Worm (Caenorhabditis elegans) whole organism, dauer: ENCODE results near the gene mlc-5.

Source experiments
- unc-62 ChIP-seq: sonication (generic microtip); optimal IDR thresholded peaks from 2 replicates; lab custom pipeline; 2017; ENCODE audit warnings: missing biosample characterization, missing genetic modification reagents, missing genetic modification characterization

mlc-5 gene

DNA sequence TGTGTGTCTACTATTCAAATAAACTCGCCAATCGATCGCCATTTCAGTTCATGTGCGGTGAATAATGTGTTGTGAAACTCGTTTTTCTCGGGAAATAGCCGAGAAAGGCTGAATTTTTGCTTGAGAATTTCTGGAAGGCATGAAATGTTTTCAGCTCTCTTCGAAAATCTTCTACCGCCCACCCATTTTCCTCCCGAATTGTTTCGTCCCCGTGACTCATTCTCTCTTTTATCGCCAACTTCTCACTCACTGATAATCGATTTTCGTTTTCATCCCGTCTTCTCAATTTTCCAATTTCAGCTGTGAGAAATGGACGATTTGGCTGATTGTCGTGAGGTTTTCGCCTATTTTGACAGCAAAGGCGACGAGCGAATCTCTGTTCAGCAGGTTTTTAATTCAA lies at the start of gene mlc-5:
Gene mlc-5 (plus strand): TSS at position 301 of the 400 bp plus-strand sequence.
- no peak for TF ChIP-seq unc-62 (GFP tag; lab: Kevin White, UChicago)

DNA sequence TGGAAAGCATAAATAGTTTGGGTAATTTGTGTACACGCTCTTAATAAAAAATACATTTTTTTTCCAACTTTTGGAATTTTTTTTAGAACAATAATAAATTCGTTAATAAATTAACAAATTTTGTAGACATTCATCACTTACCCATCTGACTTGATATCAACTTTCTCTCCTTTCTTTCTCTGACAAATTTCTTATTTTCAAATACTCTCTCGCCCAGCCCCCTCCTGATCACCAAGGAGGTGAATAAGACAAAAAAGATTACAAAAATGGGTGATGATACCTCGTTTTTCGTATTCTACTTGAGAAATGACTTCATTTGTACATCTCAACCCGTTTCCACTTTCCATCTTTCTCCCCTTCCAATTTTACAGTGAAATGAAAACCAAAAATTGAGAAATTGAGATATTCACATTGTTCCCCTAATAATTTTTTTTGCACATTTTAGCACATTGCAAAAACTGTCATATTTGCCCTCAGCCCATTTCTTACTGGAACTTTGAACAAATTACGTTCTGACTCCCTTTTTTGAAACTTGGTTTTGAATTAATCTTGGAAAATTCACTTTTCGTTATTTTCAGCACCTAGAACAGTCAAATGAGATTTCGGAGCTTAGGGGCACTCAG lies 47.4 kb upstream of the mlc-5 start, which contains the start of gene osm-7:
Gene osm-7 (plus strand): TSS at position 573 of the 623 bp plus-strand sequence.
- no peak for TF ChIP-seq unc-62 (GFP tag; lab: Kevin White, UChicago)

DNA sequence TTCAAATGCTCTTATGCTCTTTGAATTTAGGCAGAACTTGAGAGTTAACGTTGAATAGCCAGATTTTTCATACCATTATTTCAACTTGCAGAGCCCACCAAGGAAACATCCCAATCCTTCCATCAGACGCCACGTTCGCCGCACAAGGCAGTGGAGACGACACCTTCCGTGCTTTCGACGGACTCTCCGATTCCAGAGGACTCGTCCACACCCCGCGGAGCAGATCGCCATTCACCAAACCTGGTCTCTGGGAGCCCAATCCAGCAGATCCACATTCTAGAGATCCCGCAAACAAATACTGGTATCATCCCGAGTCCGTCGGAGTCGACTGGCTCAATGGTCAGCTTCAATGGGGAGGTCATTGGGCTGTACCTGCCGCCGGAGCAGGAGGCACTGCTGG lies 43.0 kb upstream of the mlc-5 start:
- no peak for TF ChIP-seq unc-62 (GFP tag; lab: Kevin White, UChicago)

- no peak for TF ChIP-seq unc-62 (GFP tag; lab: Kevin White, UChicago)
Measured at ce11 chrIII:13580538-13580937, 42.6 kb upstream of the mlc-5 start, which contains the start of gene T05D4.5. Gene T05D4.5, plus strand, starts transcription at chrIII:13580838.

- no peak for TF ChIP-seq unc-62 (GFP tag; lab: Kevin White, UChicago)
Measured at ce11 chrIII:13581727-13582126, 41.4 kb upstream of the mlc-5 start.

- TF ChIP-seq unc-62 (GFP tag; lab: Kevin White, UChicago): no peak
Measured at ce11 chrIII:13600254-13600653, 22.9 kb upstream of the mlc-5 start.

DNA sequence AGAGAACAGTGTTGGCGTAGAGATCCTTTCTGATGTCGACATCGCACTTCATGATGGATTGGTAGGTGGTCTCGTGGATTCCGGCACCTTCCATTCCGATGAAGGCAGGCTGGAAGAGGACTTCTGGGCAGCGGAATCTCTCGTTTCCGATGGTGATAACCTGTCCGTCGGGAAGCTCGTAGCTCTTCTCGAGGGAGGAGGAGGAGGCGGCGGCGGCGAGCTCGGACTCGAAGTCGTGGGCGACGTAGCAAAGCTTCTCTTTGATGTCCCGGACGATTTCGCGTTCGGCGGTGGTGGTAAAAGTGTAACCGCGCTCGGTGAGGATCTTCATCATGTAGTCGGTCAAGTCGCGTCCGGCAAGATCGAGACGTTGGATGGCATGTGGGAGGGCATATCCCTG lies 18.3 kb upstream of the mlc-5 start:
- TF ChIP-seq unc-62 (GFP tag; lab: Kevin White, UChicago): no peak

ce11 chrIII:13606016-13606530 lies 17.0 kb upstream of the mlc-5 start, which contains the start of gene act-5:
Gene act-5, minus strand, starts transcription at chrIII:13606066.
- no peak for TF ChIP-seq unc-62 (GFP tag; lab: Kevin White, UChicago)

- TF ChIP-seq unc-62 (GFP tag; lab: Kevin White, UChicago): no peak
Measured at ce11 chrIII:13606865-13607264, 16.2 kb upstream of the mlc-5 start.

ce11 chrIII:13607833-13608232 lies 15.3 kb upstream of the mlc-5 start, which contains the start of gene shpk-1:
Gene shpk-1, plus strand, starts transcription at chrIII:13608020.
- TF ChIP-seq unc-62 (GFP tag; lab: Kevin White, UChicago): no peak

- TF ChIP-seq unc-62 (GFP tag; lab: Kevin White, UChicago): no peak
Measured at ce11 chrIII:13614206-13614605, 8.9 kb upstream of the mlc-5 start.

ce11 chrIII:13614751-13615150 lies 8.4 kb upstream of the mlc-5 start:
- no peak for TF ChIP-seq unc-62 (GFP tag; lab: Kevin White, UChicago)

- TF ChIP-seq unc-62 (GFP tag; lab: Kevin White, UChicago): no peak
Measured at ce11 chrIII:13615530-13615929, 7.6 kb upstream of the mlc-5 start.

DNA sequence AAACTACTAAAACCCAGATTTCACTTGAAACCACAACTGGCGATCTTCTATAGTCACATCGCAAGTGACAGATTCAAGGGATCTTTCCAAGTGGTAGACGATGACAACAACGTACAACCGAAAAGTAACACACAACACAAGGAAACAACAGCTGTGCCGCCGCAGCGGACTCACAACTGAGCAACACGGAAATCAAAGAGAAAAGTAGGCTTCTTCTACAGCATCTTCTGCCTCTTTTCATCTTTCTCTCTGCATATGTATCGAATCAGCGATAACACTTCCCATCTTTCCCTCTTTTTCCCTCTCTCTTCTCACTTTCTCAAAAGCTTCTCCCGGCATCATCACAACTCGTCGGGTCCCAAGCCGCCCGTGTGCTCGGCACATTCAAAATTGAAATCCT lies 6.3 kb upstream of the mlc-5 start, which contains the start of gene T12D8.9:
Gene T12D8.9 (plus strand): TSS at position 312 of the 400 bp plus-strand sequence.
- no peak for TF ChIP-seq unc-62 (GFP tag; lab: Kevin White, UChicago)

ce11 chrIII:13621012-13621411 lies 2.1 kb upstream of the mlc-5 start:
- no peak for TF ChIP-seq unc-62 (GFP tag; lab: Kevin White, UChicago)

- TF ChIP-seq unc-62 (GFP tag; lab: Kevin White, UChicago): no peak
Measured at ce11 chrIII:13621717-13622116, 1.4 kb upstream of the mlc-5 start.

- TF ChIP-seq unc-62 (GFP tag; lab: Kevin White, UChicago): no peak
Measured at ce11 chrIII:13622268-13622667, 846 bp upstream of the mlc-5 start, which contains the start of gene hip-1. Gene hip-1, minus strand, starts transcription at chrIII:13622492.
